Fruit fly (Drosophila melanogaster): ENCODE data around the gene Nrd1.

The Nrd1 gene

DNA sequence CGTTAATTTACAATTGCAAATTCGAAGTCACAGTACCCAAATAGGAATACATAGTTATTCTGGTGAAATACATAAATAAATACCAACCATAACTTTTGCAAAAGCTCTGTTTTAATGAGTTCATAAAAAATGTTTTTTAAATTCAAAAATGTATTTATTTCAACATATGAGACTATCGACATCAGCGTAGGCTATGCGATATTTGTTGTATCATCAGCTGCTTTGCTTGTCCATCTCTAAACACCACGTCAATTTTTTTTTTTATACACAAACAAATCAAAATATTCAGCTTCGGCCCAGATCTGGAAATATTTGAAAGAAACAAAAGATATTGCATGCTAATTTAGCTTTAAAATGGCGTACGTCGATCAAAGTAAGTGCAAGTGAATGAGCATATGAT, 19.4 kb upstream of the Nrd1 start, which contains the start of gene CG1840:
CG1840 (plus strand) TSS at position 211 of the 400 bp plus-strand sequence.
- TF ChIP-seq ey (GFP tag; optimal IDR thresholded peaks at IDR 0.05), result no peak
- TF ChIP-seq Hnf4 (GFP tag; optimal IDR thresholded peaks at IDR 0.05), result no peak
- TF ChIP-seq sv (GFP tag; optimal IDR thresholded peaks at IDR 0.05), result no peak
- TF ChIP-seq br (GFP tag; optimal IDR thresholded peaks at IDR 0.05), result no peak
- TF ChIP-seq CG9705 (GFP tag; optimal IDR thresholded peaks at IDR 0.05), result no peak
- TF ChIP-seq brk (GFP tag; optimal IDR thresholded peaks at IDR 0.05), result no peak
- TF ChIP-seq Mio (GFP tag; optimal IDR thresholded peaks at IDR 0.05), result no peak
- no peak for TF ChIP-seq dsf (GFP tag; optimal IDR thresholded peaks at IDR 0.05; ENCODE audit: borderline replicate concordance)
- no peak for TF ChIP-seq dl (GFP tag; optimal IDR thresholded peaks at IDR 0.05; ENCODE audit: insufficient read depth in 1 of 2, partially characterized antibody in 2 of 2)
- TF ChIP-seq woc (GFP tag; optimal IDR thresholded peaks at IDR 0.05), result peak; percentile 62
- TF ChIP-seq Hr83 (GFP tag; optimal IDR thresholded peaks at IDR 0.05; ENCODE audit: poor library complexity, severe bottlenecking), result peak; percentile 10
- no peak for TF ChIP-seq Dfd (GFP tag; optimal IDR thresholded peaks at IDR 0.05)
- peak; percentile 26 for TF ChIP-seq h (GFP tag; optimal IDR thresholded peaks at IDR 0.05)
- no peak for TF ChIP-seq Rel (GFP tag; optimal IDR thresholded peaks at IDR 0.05)
- TF ChIP-seq Rel (tag; optimal IDR thresholded peaks at IDR 0.05), result no peak
- TF ChIP-seq psq (GFP tag; optimal IDR thresholded peaks at IDR 0.05), result no peak
- TF ChIP-seq dmrt93B (GFP tag; optimal IDR thresholded peaks at IDR 0.05), result no peak
- no peak for TF ChIP-seq tai (GFP tag; optimal IDR thresholded peaks at IDR 0.05)
- TF ChIP-seq fru (GFP tag; optimal IDR thresholded peaks at IDR 0.05), result no peak
- TF ChIP-seq GATAd (GFP tag; optimal IDR thresholded peaks at IDR 0.05), result no peak
- no peak for TF ChIP-seq OdsH (GFP tag; optimal IDR thresholded peaks at IDR 0.05)
- no peak for TF ChIP-seq usp (GFP tag; optimal IDR thresholded peaks at IDR 0.05)
- peak; percentile 24 for TF ChIP-seq rgr (GFP tag; optimal IDR thresholded peaks at IDR 0.05)
- TF ChIP-seq CrebA (GFP tag; optimal IDR thresholded peaks at IDR 0.05; ENCODE audit: borderline replicate concordance), result no peak
- no peak for TF ChIP-seq Jra (GFP tag; optimal IDR thresholded peaks at IDR 0.05)
- no peak for TF ChIP-seq sage (GFP tag; optimal IDR thresholded peaks at IDR 0.05)
- no peak for TF ChIP-seq Hr78 (GFP tag; optimal IDR thresholded peaks at IDR 0.05)

DNA sequence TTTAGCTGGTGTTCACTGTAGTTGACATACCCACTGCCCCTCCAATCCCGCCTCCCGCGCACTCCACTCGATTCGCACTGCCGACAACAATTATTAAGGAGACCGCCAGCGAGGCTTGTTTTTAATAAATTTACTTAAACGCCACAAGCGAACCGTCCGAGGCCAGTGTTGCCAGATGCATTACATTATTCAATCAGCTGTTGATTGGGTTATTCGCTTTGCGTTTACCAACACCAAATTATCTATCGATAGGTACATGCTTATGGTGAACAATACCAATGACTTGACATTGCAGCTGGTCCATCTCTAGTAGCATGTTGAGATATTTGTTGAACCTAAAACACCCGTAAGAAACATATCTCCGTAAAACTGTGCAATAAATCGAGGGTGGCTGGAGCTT, 18.3 kb upstream of the Nrd1 start, which contains the start of the genes CG10353 and SelG:
CG10353 (minus strand) TSS at position 187 of the 400 bp plus-strand sequence.
SelG (plus strand) TSS at position 309 of the 400 bp plus-strand sequence.
- no peak for TF ChIP-seq Abd-B (GFP tag; optimal IDR thresholded peaks at IDR 0.05)
- TF ChIP-seq foxo (GFP tag; optimal IDR thresholded peaks at IDR 0.05), result peak in 1 of 2 experiments; percentile 56
- peak; percentile 11 for TF ChIP-seq sv (GFP tag; optimal IDR thresholded peaks at IDR 0.05)
- TF ChIP-seq Mio (GFP tag; optimal IDR thresholded peaks at IDR 0.05), result no peak
- peak; percentile 44 for TF ChIP-seq Sp1 (GFP tag; optimal IDR thresholded peaks at IDR 0.05)
- TF ChIP-seq brk (GFP tag; optimal IDR thresholded peaks at IDR 0.05), result no peak
- no peak for TF ChIP-seq CG32264 (GFP tag; optimal IDR thresholded peaks at IDR 0.05)
- peak; percentile 62 for TF ChIP-seq h (GFP tag; optimal IDR thresholded peaks at IDR 0.05)
- TF ChIP-seq Hnf4 (GFP tag; optimal IDR thresholded peaks at IDR 0.05), result peak; percentile 86
- TF ChIP-seq woc (GFP tag; optimal IDR thresholded peaks at IDR 0.05), result peak; percentile 31
- peak; percentile 21 for TF ChIP-seq OdsH (GFP tag; optimal IDR thresholded peaks at IDR 0.05)
- no peak for TF ChIP-seq jim (GFP tag; optimal IDR thresholded peaks at IDR 0.05)
- TF ChIP-seq Vsx2 (GFP tag; optimal IDR thresholded peaks at IDR 0.05; ENCODE audit: partially characterized antibody), result no peak
- no peak for TF ChIP-seq GATAd (GFP tag; optimal IDR thresholded peaks at IDR 0.05)
- no peak for TF ChIP-seq tai (GFP tag; optimal IDR thresholded peaks at IDR 0.05)
- TF ChIP-seq dmrt93B (GFP tag; optimal IDR thresholded peaks at IDR 0.05), result no peak
- TF ChIP-seq dsf (GFP tag; optimal IDR thresholded peaks at IDR 0.05; ENCODE audit: borderline replicate concordance), result no peak
- TF ChIP-seq Hr83 (GFP tag; optimal IDR thresholded peaks at IDR 0.05; ENCODE audit: poor library complexity, severe bottlenecking), result peak; percentile 84
- no peak for TF ChIP-seq lola (GFP tag; optimal IDR thresholded peaks at IDR 0.05)
- no peak for TF ChIP-seq psq (GFP tag; optimal IDR thresholded peaks at IDR 0.05)
- no peak for TF ChIP-seq Rel (GFP tag; optimal IDR thresholded peaks at IDR 0.05)
- peak; percentile 42 for TF ChIP-seq Rel (tag; optimal IDR thresholded peaks at IDR 0.05)
- TF ChIP-seq rgr (GFP tag; optimal IDR thresholded peaks at IDR 0.05), result peak; percentile 59
- peak; percentile 4 for TF ChIP-seq HLH106 (tag; optimal IDR thresholded peaks at IDR 0.05)
- TF ChIP-seq usp (GFP tag; optimal IDR thresholded peaks at IDR 0.05), result no peak
- peak; percentile 38 for TF ChIP-seq ey (GFP tag; optimal IDR thresholded peaks at IDR 0.05)
- TF ChIP-seq N (GFP tag; optimal IDR thresholded peaks at IDR 0.05), result no peak
- peak; percentile 50 for TF ChIP-seq br (GFP tag; optimal IDR thresholded peaks at IDR 0.05)
- TF ChIP-seq CG9705 (GFP tag; optimal IDR thresholded peaks at IDR 0.05), result no peak
- TF ChIP-seq sage (GFP tag; optimal IDR thresholded peaks at IDR 0.05), result no peak
- TF ChIP-seq dl (GFP tag; optimal IDR thresholded peaks at IDR 0.05; ENCODE audit: insufficient read depth in 1 of 2, partially characterized antibody in 2 of 2), result no peak
- TF ChIP-seq Jra (GFP tag; optimal IDR thresholded peaks at IDR 0.05), result peak; percentile 72
- TF ChIP-seq Dif (GFP tag; optimal IDR thresholded peaks at IDR 0.05; ENCODE audit: partially characterized antibody), result no peak
- TF ChIP-seq Hr78 (GFP tag; optimal IDR thresholded peaks at IDR 0.05), result no peak
- no peak for TF ChIP-seq Dfd (GFP tag; optimal IDR thresholded peaks at IDR 0.05)
- no peak for TF ChIP-seq pan (optimal IDR thresholded peaks at IDR 0.05)
- peak; percentile 57 for TF ChIP-seq fru (GFP tag; optimal IDR thresholded peaks at IDR 0.05)
- no peak for TF ChIP-seq CrebA (GFP tag; optimal IDR thresholded peaks at IDR 0.05; ENCODE audit: borderline replicate concordance)
- TF ChIP-seq Myc (optimal IDR thresholded peaks at IDR 0.05), result peak; percentile 53

All from whole organism, wandering third instar larva.